Worm (Caenorhabditis elegans): Measurements from ENCODE around the gene Y97E10AR.3.

DNA sequence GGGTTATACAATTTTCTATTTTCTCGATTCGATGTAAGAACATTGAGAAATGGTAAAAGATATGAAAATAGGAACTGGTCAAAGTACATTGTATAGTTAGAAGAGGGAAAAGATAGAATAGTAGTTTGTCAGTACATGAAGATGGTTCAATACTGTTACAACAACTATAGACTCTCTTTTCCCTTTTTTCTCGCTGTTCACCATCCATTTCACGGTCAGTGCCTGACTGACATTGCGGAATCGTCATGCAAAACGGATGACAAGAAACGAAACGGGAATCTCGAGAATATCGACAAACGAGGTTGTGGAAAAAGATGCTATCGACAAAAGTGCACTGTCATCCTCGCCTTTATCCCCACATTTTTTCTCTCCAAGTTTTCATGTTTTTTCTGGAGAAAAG is 36.4 kb upstream of the Y97E10AR.3 start:
- TF ChIP-seq ref-1 (GFP tag; conservative IDR thresholded peaks at IDR 0.05) (no peak), cog-1 (tag; optimal IDR thresholded peaks at IDR 0.05) (no peak), tab-1 (GFP tag; IDR thresholded peaks at IDR 0.05) (no peak), T22C8.4 (GFP tag; IDR thresholded peaks at IDR 0.05) (no peak), klf-2 (GFP tag; conservative IDR thresholded peaks at IDR 0.05) (no peak), ztf-29 (GFP tag; IDR thresholded peaks at IDR 0.05) (no peak), med-1 (GFP tag; optimal IDR thresholded peaks at IDR 0.05; ENCODE audit: insufficient read depth) (no peak), flt-1 (GFP tag; IDR thresholded peaks at IDR 0.05) (no peak), ztf-23 (GFP tag; IDR thresholded peaks at IDR 0.05) (no peak)

Measured in whole organism, midembryonic.